Worm (Caenorhabditis elegans) whole organism, L2 larva: ENCODE data around the gene Y42G9A.3.
"Not testable (repeated sequence)": the region's sequence is repeated elsewhere in the genome, so short reads cannot be mapped to it uniquely, and the experiment has no call there.

Experiments used
- C34F6.9 ChIP-seq: fragments of 150-350 bp; optimal IDR thresholded peaks from 2 replicates; lab custom pipeline; 2014; ENCODE audit warnings: missing biosample characterization, missing genetic modification characterization
- F13H6.1 ChIP-seq: sonication (generic microtip); optimal IDR thresholded peaks from 2 replicates; lab custom pipeline; 2016; ENCODE audit warnings: missing genetic modification characterization, missing compliant biosample characterization
- R02D3.7 ChIP-seq: fragments of 150-350 bp; optimal IDR thresholded peaks from 2 replicates; lab custom pipeline; 2014; ENCODE audit warnings: missing biosample characterization, missing genetic modification characterization
- Y55F3AM.14 ChIP-seq: fragments of 200-800 bp; sonication (Bioruptor generic); optimal IDR thresholded peaks from 2 replicates; lab custom pipeline; 2018; ENCODE audit warnings: mild to moderate bottlenecking, missing genetic modification characterization, missing compliant biosample characterization
- ZK546.5 ChIP-seq: sonication (generic microtip); optimal IDR thresholded peaks from 2 replicates; lab custom pipeline; 2017; ENCODE audit warnings: missing biosample characterization, missing genetic modification characterization
- alr-1 ChIP-seq: fragments of 150-350 bp; optimal IDR thresholded peaks from 2 replicates; lab custom pipeline; 2014; ENCODE audit warnings: missing biosample characterization, missing genetic modification characterization
- aly-2 ChIP-seq: fragments of 150-350 bp; optimal IDR thresholded peaks from 2 replicates; lab custom pipeline; 2014; ENCODE audit warnings: missing biosample characterization, missing genetic modification characterization
- ceh-16 ChIP-seq: fragments of 150-350 bp; optimal IDR thresholded peaks from 2 replicates; lab custom pipeline; 2014; ENCODE audit warnings: missing biosample characterization, missing genetic modification characterization
- ceh-82 ChIP-seq: fragments of 150-350 bp; optimal IDR thresholded peaks from 2 replicates; lab custom pipeline; 2014; ENCODE audit warnings: missing biosample characterization, missing genetic modification characterization
- crh-2 ChIP-seq: sonication (generic microtip); optimal IDR thresholded peaks from 2 replicates; lab custom pipeline; 2017; ENCODE audit warnings: missing biosample characterization, missing genetic modification characterization
- dmd-4 ChIP-seq: sonication (generic microtip); optimal IDR thresholded peaks from 2 replicates; lab custom pipeline; 2017; ENCODE audit warnings: missing biosample characterization, missing genetic modification characterization
- egl-27 ChIP-seq: sonication (generic microtip); optimal IDR thresholded peaks from 3 replicates; lab custom pipeline; 2017; ENCODE audit warnings: missing biosample characterization, missing genetic modification reagents, missing genetic modification characterization
- elt-1 ChIP-seq: fragments of 150-350 bp; optimal IDR thresholded peaks from 2 replicates; lab custom pipeline; 2014; ENCODE audit warnings: missing biosample characterization, missing genetic modification characterization
- fos-1 ChIP-seq: fragments of 150-350 bp; optimal IDR thresholded peaks from 2 replicates; lab custom pipeline; 2014; ENCODE audit warnings: missing biosample characterization, missing genetic modification characterization
- gmeb-1 ChIP-seq: fragments of 150-350 bp; optimal IDR thresholded peaks from 2 replicates; lab custom pipeline; 2014; ENCODE audit warnings: missing biosample characterization, missing genetic modification characterization
- lin-11 ChIP-seq: fragments of 150-350 bp; sonication (generic microtip); optimal IDR thresholded peaks from 2 replicates; lab custom pipeline; 2014; ENCODE audit warnings: missing biosample characterization, missing genetic modification characterization, inconsistent platforms, mixed read lengths
- lin-13 ChIP-seq: fragments of 150-350 bp; optimal IDR thresholded peaks from 2 replicates; lab custom pipeline; 2014; ENCODE audit warnings: missing biosample characterization, missing genetic modification reagents, missing genetic modification characterization
- lin-39 ChIP-seq: fragments of 150-350 bp; optimal IDR thresholded peaks from 2 replicates; lab custom pipeline; 2014; ENCODE audit warnings: missing biosample characterization, missing genetic modification reagents, missing genetic modification characterization
- lsy-2 ChIP-seq, 2 experiments: fragments of 150-350 bp in 1 of 2; sonication (generic microtip) in 1 of 2; optimal IDR thresholded peaks; 2 replicates each; lab custom pipeline; 2014 to 2017; ENCODE audit warnings: missing biosample characterization in 2 of 2, missing genetic modification characterization in 2 of 2
- mab-5 ChIP-seq: fragments of 150-350 bp; optimal IDR thresholded peaks from 2 replicates; lab custom pipeline; 2014; ENCODE audit warnings: missing biosample characterization, missing genetic modification characterization
- mbf-1 ChIP-seq: sonication (generic microtip); optimal IDR thresholded peaks from 2 replicates; lab custom pipeline; 2017; ENCODE audit warnings: missing biosample characterization, missing genetic modification characterization
- mdl-1 ChIP-seq, 2 experiments: fragments of 150-350 bp in 1 of 2; sonication (generic microtip) in 1 of 2; optimal IDR thresholded peaks; 2 replicates each; lab custom pipeline; 2017; ENCODE audit warnings: missing biosample characterization in 2 of 2, missing genetic modification characterization in 2 of 2
- nhr-10 ChIP-seq: sonication (generic microtip); optimal IDR thresholded peaks from 2 replicates; lab custom pipeline; 2017; ENCODE audit warnings: missing biosample characterization, missing genetic modification characterization
- nhr-11 ChIP-seq: fragments of 150-350 bp; optimal IDR thresholded peaks from 2 replicates; lab custom pipeline; 2014; ENCODE audit warnings: missing biosample characterization, missing genetic modification characterization
- nhr-12 ChIP-seq: fragments of 150-350 bp; optimal IDR thresholded peaks from 2 replicates; lab custom pipeline; 2014; ENCODE audit warnings: missing biosample characterization, missing genetic modification characterization
- nhr-129 ChIP-seq: fragments of 150-350 bp; optimal IDR thresholded peaks from 2 replicates; lab custom pipeline; 2014; ENCODE audit warnings: missing biosample characterization, missing genetic modification characterization
- nhr-21 ChIP-seq: fragments of 150-350 bp; optimal IDR thresholded peaks from 2 replicates; lab custom pipeline; 2014; ENCODE audit warnings: missing biosample characterization, missing genetic modification characterization
- nhr-23 ChIP-seq: fragments of 150-350 bp; optimal IDR thresholded peaks from 2 replicates; lab custom pipeline; 2014; ENCODE audit warnings: missing biosample characterization, missing genetic modification reagents, missing genetic modification characterization
- nhr-237 ChIP-seq: fragments of 150-350 bp; optimal IDR thresholded peaks from 2 replicates; lab custom pipeline; 2014; ENCODE audit warnings: missing biosample characterization, missing genetic modification characterization
- nhr-25 ChIP-seq: fragments of 150-350 bp; sonication (generic microtip); optimal IDR thresholded peaks from 3 replicates; lab custom pipeline; 2014; ENCODE audit warnings: missing biosample characterization, missing genetic modification characterization
- nhr-6 ChIP-seq: fragments of 150-350 bp; optimal IDR thresholded peaks from 2 replicates; lab custom pipeline; 2014; ENCODE audit warnings: missing biosample characterization, missing genetic modification characterization
- nhr-77 ChIP-seq: fragments of 150-350 bp; optimal IDR thresholded peaks from 2 replicates; lab custom pipeline; 2014; ENCODE audit warnings: missing biosample characterization, missing genetic modification characterization
- peb-1 ChIP-seq: fragments of 150-350 bp; optimal IDR thresholded peaks from 2 replicates; lab custom pipeline; 2014; ENCODE audit warnings: missing biosample characterization, missing genetic modification characterization
- sem-4 ChIP-seq: fragments of 150-350 bp; optimal IDR thresholded peaks from 2 replicates; lab custom pipeline; 2014; ENCODE audit warnings: missing biosample characterization, missing genetic modification reagents, missing genetic modification characterization
- skn-1 ChIP-seq: sonication (generic microtip); optimal IDR thresholded peaks from 2 replicates; lab custom pipeline; 2017; ENCODE audit warnings: missing biosample characterization, missing genetic modification characterization
- sma-9 ChIP-seq, 2 experiments: fragments of 150-350 bp in 1 of 2; sonication (generic microtip) in 1 of 2; optimal IDR thresholded peaks; 2 replicates each; lab custom pipeline; 2014 to 2016; ENCODE audit warnings: missing genetic modification characterization in 2 of 2, mild to moderate bottlenecking in 1 of 2, missing biosample characterization in 1 of 2, missing compliant biosample characterization in 1 of 2, missing genetic modification reagents in 1 of 2, moderate library complexity in 1 of 2
- snpc-4 ChIP-seq: fragments of 150-350 bp; optimal IDR thresholded peaks from 2 replicates; lab custom pipeline; 2014; ENCODE audit warnings: missing biosample characterization, missing genetic modification characterization
- unc-39 ChIP-seq: fragments of 150-350 bp; optimal IDR thresholded peaks from 2 replicates; lab custom pipeline; 2014; ENCODE audit warnings: missing biosample characterization, missing genetic modification characterization
- unc-55 ChIP-seq: fragments of 150-350 bp; sonication (generic microtip); optimal IDR thresholded peaks from 3 replicates; lab custom pipeline; 2014; ENCODE audit warnings: missing biosample characterization, missing genetic modification reagents, missing genetic modification characterization
- zag-1 ChIP-seq: fragments of 150-350 bp; optimal IDR thresholded peaks from 2 replicates; lab custom pipeline; 2014; ENCODE audit warnings: missing biosample characterization, missing genetic modification characterization
- ztf-4 ChIP-seq: fragments of 150-350 bp; optimal IDR thresholded peaks from 2 replicates; lab custom pipeline; 2014; ENCODE audit warnings: missing biosample characterization, missing genetic modification characterization

The Y42G9A.3 gene

ce11 chrIII:6133389-6133789, 12.7 kb upstream of the Y42G9A.3 start:
- TF ChIP-seq lin-13: peak; percentile 35
- peak; percentile 16 for TF ChIP-seq crh-2 (tag; lab: Kevin White, UChicago)
- peak; percentile 11 for TF ChIP-seq nhr-129 (tag; lab: Kevin White, UChicago)
- peak; percentile 91 for TF ChIP-seq Y55F3AM.14 (GFP tag; lab: Kevin White, UChicago)
- TF ChIP-seq F13H6.1 (tag; lab: Kevin White, UChicago): peak; percentile 82
- peak in 1 of 2 experiments; percentile 0 for TF ChIP-seq mdl-1 (tag; optimal IDR thresholded peaks at IDR 0.05; lab: Kevin White, UChicago)
- peak; percentile 19 for TF ChIP-seq unc-55 (GFP tag; lab: Kevin White, UChicago)
- TF ChIP-seq lsy-2 (tag; optimal IDR thresholded peaks at IDR 0.05; lab: Kevin White, UChicago): peak in 1 of 2 experiments; percentile 7
- peak; percentile 14 for TF ChIP-seq sma-9 (GFP tag; optimal IDR thresholded peaks at IDR 0.05; lab: Kevin White, UChicago)
- not testable (repeated sequence) for TF ChIP-seq sma-9 (tag; optimal IDR thresholded peaks at IDR 0.05; lab: Kevin White, UChicago)

DNA sequence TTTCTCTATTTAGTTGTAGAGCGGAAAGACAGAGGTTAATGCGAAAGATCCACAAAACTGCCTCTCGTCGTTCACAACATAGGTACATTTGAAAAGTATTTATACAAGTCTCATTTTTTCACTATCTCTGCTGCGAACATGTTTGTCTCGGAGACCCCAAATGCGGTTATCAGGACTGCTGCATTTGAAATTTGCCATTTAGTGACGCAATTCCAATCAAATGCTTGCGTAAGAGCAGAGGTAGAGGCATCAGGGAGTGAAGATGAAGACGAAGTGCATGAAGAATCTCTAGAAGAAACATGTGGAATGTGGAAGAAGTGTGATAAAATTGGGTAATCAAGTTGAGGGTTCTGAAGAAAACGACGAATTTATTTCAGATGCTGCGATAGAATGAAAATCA, 11.9 kb upstream of the Y42G9A.3 start:
- TF ChIP-seq crh-2 (tag; lab: Kevin White, UChicago): peak; percentile 16
- no peak for TF ChIP-seq lin-39
- TF ChIP-seq nhr-129 (tag; lab: Kevin White, UChicago): peak; percentile 5
- TF ChIP-seq fos-1: peak; percentile 34
- no peak for TF ChIP-seq sem-4 (tag; lab: Kevin White, UChicago)

- TF ChIP-seq nhr-23 (no peak), nhr-25 (tag; lab: Kevin White, UChicago) (no peak), nhr-237 (no peak), nhr-6 (tag; lab: Kevin White, UChicago) (no peak), F13H6.1 (tag; lab: Kevin White, UChicago) (peak; percentile 59), Y55F3AM.14 (GFP tag; lab: Kevin White, UChicago) (peak; percentile 19), lsy-2 (tag; optimal IDR thresholded peaks at IDR 0.05; lab: Kevin White, UChicago) (no peak), egl-27 (tag; lab: Kevin White, UChicago) (peak; percentile 4), snpc-4 (tag; lab: Kevin White, UChicago) (peak; percentile 45), nhr-21 (tag; lab: Kevin White, UChicago) (no peak), C34F6.9 (tag; lab: Kevin White, UChicago) (peak; percentile 10), unc-55 (GFP tag; lab: Kevin White, UChicago) (peak; percentile 2), sem-4 (tag; lab: Kevin White, UChicago) (peak; percentile 27)
Measured at ce11 chrIII:6135211-6135610, 10.8 kb upstream of the Y42G9A.3 start.

DNA sequence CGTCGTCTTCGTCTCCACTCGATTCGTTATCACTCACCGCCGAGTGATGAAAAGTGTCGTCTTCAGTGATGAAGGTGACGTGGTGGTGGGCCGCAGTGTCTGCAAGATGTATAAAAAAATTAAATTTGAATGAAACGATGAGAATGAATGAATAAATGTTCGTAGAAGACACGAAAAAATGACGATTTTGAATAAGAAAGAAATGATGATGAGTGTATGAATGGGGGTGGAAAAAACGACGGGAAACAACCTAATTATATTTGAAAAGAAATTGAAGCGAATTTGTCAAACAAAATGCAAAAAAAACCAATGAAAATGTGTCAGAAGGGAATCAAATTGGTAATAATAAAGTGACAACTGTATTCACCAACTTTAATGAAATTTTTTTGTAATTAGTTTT, 9.9 kb upstream of the Y42G9A.3 start, which contains the start of gene mvk-1:
Gene mvk-1 (minus strand): TSS at position 101 of the 400 bp plus-strand sequence.
- TF ChIP-seq nhr-129 (tag; lab: Kevin White, UChicago): no peak
- TF ChIP-seq lsy-2 (tag; optimal IDR thresholded peaks at IDR 0.05; lab: Kevin White, UChicago): peak in 1 of 2 experiments; percentile 9

- TF ChIP-seq unc-55 (GFP tag; lab: Kevin White, UChicago): peak; percentile 76
- TF ChIP-seq C34F6.9 (tag; lab: Kevin White, UChicago): peak; percentile 77
- TF ChIP-seq crh-2 (tag; lab: Kevin White, UChicago): peak; percentile 81
- no peak for TF ChIP-seq skn-1
- TF ChIP-seq Y55F3AM.14 (GFP tag; lab: Kevin White, UChicago): peak; percentile 84
- TF ChIP-seq mab-5 (tag; lab: Kevin White, UChicago): peak; percentile 54
- peak; percentile 71 for TF ChIP-seq nhr-129 (tag; lab: Kevin White, UChicago)
- peak; percentile 20 for TF ChIP-seq ZK546.5 (tag; lab: Kevin White, UChicago)
- TF ChIP-seq elt-1 (tag; lab: Kevin White, UChicago): no peak
- peak; percentile 93 for TF ChIP-seq zag-1
- TF ChIP-seq mbf-1 (tag; lab: Kevin White, UChicago): no peak
- TF ChIP-seq lsy-2 (tag; optimal IDR thresholded peaks at IDR 0.05; lab: Kevin White, UChicago): peak; percentile 31 to 79
- TF ChIP-seq F13H6.1 (tag; lab: Kevin White, UChicago): peak; percentile 93
- no peak for TF ChIP-seq alr-1 (tag; lab: Kevin White, UChicago)
- no peak for TF ChIP-seq dmd-4 (tag; lab: Kevin White, UChicago)
- peak; percentile 46 to 51 for TF ChIP-seq mdl-1 (tag; optimal IDR thresholded peaks at IDR 0.05; lab: Kevin White, UChicago)
- no peak for TF ChIP-seq R02D3.7
- peak; percentile 53 for TF ChIP-seq egl-27 (tag; lab: Kevin White, UChicago)
- TF ChIP-seq lin-13: peak; percentile 73
- TF ChIP-seq nhr-10 (tag; lab: Kevin White, UChicago): no peak
- TF ChIP-seq gmeb-1: no peak
- TF ChIP-seq ztf-4 (tag; lab: Kevin White, UChicago): peak; percentile 62
- no peak for TF ChIP-seq nhr-12
- no peak for TF ChIP-seq unc-39 (tag; lab: Kevin White, UChicago)
- TF ChIP-seq aly-2 (tag; lab: Kevin White, UChicago): no peak
- peak; percentile 92 for TF ChIP-seq sma-9 (GFP tag; optimal IDR thresholded peaks at IDR 0.05; lab: Kevin White, UChicago)
- TF ChIP-seq sma-9 (tag; optimal IDR thresholded peaks at IDR 0.05; lab: Kevin White, UChicago): no peak
- TF ChIP-seq sem-4 (tag; lab: Kevin White, UChicago): peak; percentile 87
- no peak for TF ChIP-seq nhr-23
- peak; percentile 49 for TF ChIP-seq nhr-6 (tag; lab: Kevin White, UChicago)
- TF ChIP-seq ceh-82: no peak
- no peak for TF ChIP-seq nhr-77 (tag; lab: Kevin White, UChicago)
- TF ChIP-seq fos-1: no peak
- TF ChIP-seq ceh-16 (tag; lab: Kevin White, UChicago): no peak
- no peak for TF ChIP-seq nhr-21 (tag; lab: Kevin White, UChicago)
- TF ChIP-seq nhr-237: no peak
- no peak for TF ChIP-seq nhr-11 (tag; lab: Kevin White, UChicago)
- no peak for TF ChIP-seq peb-1 (tag; lab: Kevin White, UChicago)
- TF ChIP-seq lin-11 (tag; lab: Kevin White, UChicago): peak; percentile 16
Measured at ce11 chrIII:6137431-6137830, 8.6 kb upstream of the Y42G9A.3 start.
